Worm (Caenorhabditis elegans): Measurements from ENCODE around the gene Y37H2A.14.

Y37H2A.14 gene

ce11 chrV:18179663-18180062, 36.1 kb downstream of the Y37H2A.14 start, which contains the start of gene C31G12.1:
TSS of gene C31G12.1 (plus strand) at chrV:18179963.
- TF ChIP-seq dao-5 (tag; optimal IDR thresholded peaks at IDR 0.05) (no peak), him-1 (tag; optimal IDR thresholded peaks at IDR 0.05) (no peak), W03F9.2 (tag; optimal IDR thresholded peaks at IDR 0.05) (no peak)

ce11 chrV:18184910-18185309, 41.4 kb downstream of the Y37H2A.14 start, which contains the start of gene C31G12.3:
TSS of gene C31G12.3 (plus strand) at chrV:18185210.
- TF ChIP-seq him-1 (tag; optimal IDR thresholded peaks at IDR 0.05) (no peak), W03F9.2 (tag; optimal IDR thresholded peaks at IDR 0.05) (no peak), dao-5 (tag; optimal IDR thresholded peaks at IDR 0.05) (no peak)

- TF ChIP-seq dao-5 (tag; optimal IDR thresholded peaks at IDR 0.05), result no peak
- no peak for TF ChIP-seq him-1 (tag; optimal IDR thresholded peaks at IDR 0.05)
- TF ChIP-seq W03F9.2 (tag; optimal IDR thresholded peaks at IDR 0.05), result no peak
Measured at ce11 chrV:18188328-18188727, 44.8 kb downstream of the Y37H2A.14 start, which contains the start of gene clec-245. TSS of gene clec-245 (minus strand) at chrV:18188428.

- TF ChIP-seq dao-5 (tag; optimal IDR thresholded peaks at IDR 0.05) (no peak), him-1 (tag; optimal IDR thresholded peaks at IDR 0.05) (no peak), W03F9.2 (tag; optimal IDR thresholded peaks at IDR 0.05) (no peak)
Measured at ce11 chrV:18189181-18189580, 45.6 kb downstream of the Y37H2A.14 start, which contains the start of gene clec-246. TSS of gene clec-246 (plus strand) at chrV:18189481.

- TF ChIP-seq dao-5 (tag; optimal IDR thresholded peaks at IDR 0.05), result no peak
- TF ChIP-seq W03F9.2 (tag; optimal IDR thresholded peaks at IDR 0.05), result no peak
- TF ChIP-seq him-1 (tag; optimal IDR thresholded peaks at IDR 0.05), result no peak
Measured at ce11 chrV:18191128-18191527, 47.6 kb downstream of the Y37H2A.14 start, which contains the start of gene clec-42. TSS of gene clec-42 (plus strand) at chrV:18191412.
